Fruit fly (Drosophila melanogaster): ENCODE results near the gene Leash.
A peak's percentile ranks its signal among the peaks of the same experiment; 100 is the strongest.

Gene Leash

DNA sequence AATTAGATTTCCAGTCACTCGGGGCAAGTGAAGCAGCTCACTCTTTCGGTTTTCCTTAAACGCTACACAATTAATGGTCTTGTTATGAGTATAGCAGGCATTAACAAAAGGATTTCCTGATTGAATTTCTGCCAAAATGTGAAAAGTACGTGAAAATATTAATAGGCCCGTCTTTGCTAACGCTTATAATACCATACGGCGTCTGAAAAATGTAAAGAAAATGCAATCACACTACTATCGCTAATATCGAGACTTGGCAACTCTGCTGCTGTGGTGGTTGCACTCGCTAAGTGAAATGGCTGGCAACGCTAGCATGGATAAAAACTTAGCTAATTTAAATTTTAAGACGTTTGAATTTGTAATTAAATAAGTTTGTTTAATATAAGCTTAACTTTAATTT lies 8.0 kb downstream of the Leash start, which contains the start of gene CG6621:
CG6621 (minus strand) TSS at position 205 of the 400 bp plus-strand sequence.
- TF ChIP-seq Vsx2 (GFP tag; optimal IDR thresholded peaks at IDR 0.05; ENCODE audit: partially characterized antibody) (peak; percentile 44), Rel (GFP tag; optimal IDR thresholded peaks at IDR 0.05) (no peak), Rel (tag; optimal IDR thresholded peaks at IDR 0.05) (peak; percentile 63), HLH106 (tag; optimal IDR thresholded peaks at IDR 0.05) (peak; percentile 10), Dif (GFP tag; optimal IDR thresholded peaks at IDR 0.05; ENCODE audit: partially characterized antibody) (no peak), dl (GFP tag; optimal IDR thresholded peaks at IDR 0.05; ENCODE audit: insufficient read depth in 1 of 2, partially characterized antibody in 2 of 2) (peak in 1 of 2 experiments; percentile 33)
